Worm (Caenorhabditis elegans): ENCODE results near the gene T28C6.11.

T28C6.11 gene

ce11 chrIV:8845922-8846321 lies 5.9 kb upstream of the T28C6.11 start:
- TF ChIP-seq nhr-11 (tag; optimal IDR thresholded peaks at IDR 0.05) = no peak
- TF ChIP-seq elt-2 (tag; optimal IDR thresholded peaks at IDR 0.05) = peak; percentile 81
- TF ChIP-seq zag-1 (tag; optimal IDR thresholded peaks at IDR 0.05) = no peak
- no peak for TF ChIP-seq R02D3.7 (tag; optimal IDR thresholded peaks at IDR 0.05)
- no peak for TF ChIP-seq nhr-28 (tag; optimal IDR thresholded peaks at IDR 0.05)
- no peak for TF ChIP-seq nhr-77 (tag; optimal IDR thresholded peaks at IDR 0.05)
- no peak for TF ChIP-seq fos-1 (tag; optimal IDR thresholded peaks at IDR 0.05)
- TF ChIP-seq elt-3 (tag; optimal IDR thresholded peaks at IDR 0.05) = no peak
- no peak for TF ChIP-seq ceh-16 (tag; optimal IDR thresholded peaks at IDR 0.05)
- no peak for TF ChIP-seq ztf-4 (tag; optimal IDR thresholded peaks at IDR 0.05)
- TF ChIP-seq lin-15B (tag; optimal IDR thresholded peaks at IDR 0.05) = no peak
- TF ChIP-seq mdl-1 (tag; optimal IDR thresholded peaks at IDR 0.05) = no peak
- peak; percentile 23 for TF ChIP-seq pha-4 (tag; optimal IDR thresholded peaks at IDR 0.05)
- TF ChIP-seq sea-2 (GFP tag; optimal IDR thresholded peaks at IDR 0.05) = no peak
- no peak for TF ChIP-seq nhr-25 (tag; optimal IDR thresholded peaks at IDR 0.05)
- TF ChIP-seq lsy-12 (tag; optimal IDR thresholded peaks at IDR 0.05) = no peak
- no peak for TF ChIP-seq nhr-67 (tag; optimal IDR thresholded peaks at IDR 0.05)
- TF ChIP-seq nhr-12 (tag; optimal IDR thresholded peaks at IDR 0.05) = no peak
- no peak for TF ChIP-seq ZK546.5 (tag; optimal IDR thresholded peaks at IDR 0.05)
- peak; percentile 55 for TF ChIP-seq pqm-1 (tag; optimal IDR thresholded peaks at IDR 0.05)
- TF ChIP-seq jun-1 (tag; optimal IDR thresholded peaks at IDR 0.05) = peak; percentile 4
- no peak for TF ChIP-seq elt-1 (tag; optimal IDR thresholded peaks at IDR 0.05)

- TF ChIP-seq unc-39 (tag; optimal IDR thresholded peaks at IDR 0.05) = no peak
- no peak for TF ChIP-seq nhr-67 (tag; optimal IDR thresholded peaks at IDR 0.05)
- TF ChIP-seq lsy-12 (tag; optimal IDR thresholded peaks at IDR 0.05) = no peak
- no peak for TF ChIP-seq pha-4 (tag; optimal IDR thresholded peaks at IDR 0.05)
- no peak for TF ChIP-seq pqm-1 (tag; optimal IDR thresholded peaks at IDR 0.05)
- TF ChIP-seq ceh-9 (tag; optimal IDR thresholded peaks at IDR 0.05) = no peak
- no peak for TF ChIP-seq nfya-1 (tag; optimal IDR thresholded peaks at IDR 0.05; ENCODE audit: insufficient read depth)
- TF ChIP-seq ceh-16 (tag; optimal IDR thresholded peaks at IDR 0.05) = no peak
Observed at ce11 chrIV:8844457-8844856, 4.4 kb upstream of the T28C6.11 start, which contains the start of gene T11B7.2. Gene T11B7.2 (minus strand): TSS chrIV:8844557.

- no peak for TF ChIP-seq egl-27 (tag; optimal IDR thresholded peaks at IDR 0.05)
- TF ChIP-seq elt-2 (tag; optimal IDR thresholded peaks at IDR 0.05) = peak; percentile 45
- no peak for TF ChIP-seq nhr-77 (tag; optimal IDR thresholded peaks at IDR 0.05)
- peak; percentile 7 for TF ChIP-seq R02D3.7 (tag; optimal IDR thresholded peaks at IDR 0.05)
- peak; percentile 21 for TF ChIP-seq nhr-23 (tag; optimal IDR thresholded peaks at IDR 0.05)
- TF ChIP-seq lin-15B (tag; optimal IDR thresholded peaks at IDR 0.05) = peak; percentile 1
- TF ChIP-seq pha-4 (tag; optimal IDR thresholded peaks at IDR 0.05) = peak; percentile 89
- peak; percentile 66 for TF ChIP-seq nhr-25 (tag; optimal IDR thresholded peaks at IDR 0.05)
- peak; percentile 38 for TF ChIP-seq ceh-28 (tag; optimal IDR thresholded peaks at IDR 0.05)
- TF ChIP-seq pqm-1 (tag; optimal IDR thresholded peaks at IDR 0.05) = peak; percentile 88
Observed at ce11 chrIV:8830591-8830990, 9.5 kb downstream of the T28C6.11 start, which contains the start of gene T28C6.8. Gene T28C6.8 (minus strand): TSS chrIV:8830727.

DNA sequence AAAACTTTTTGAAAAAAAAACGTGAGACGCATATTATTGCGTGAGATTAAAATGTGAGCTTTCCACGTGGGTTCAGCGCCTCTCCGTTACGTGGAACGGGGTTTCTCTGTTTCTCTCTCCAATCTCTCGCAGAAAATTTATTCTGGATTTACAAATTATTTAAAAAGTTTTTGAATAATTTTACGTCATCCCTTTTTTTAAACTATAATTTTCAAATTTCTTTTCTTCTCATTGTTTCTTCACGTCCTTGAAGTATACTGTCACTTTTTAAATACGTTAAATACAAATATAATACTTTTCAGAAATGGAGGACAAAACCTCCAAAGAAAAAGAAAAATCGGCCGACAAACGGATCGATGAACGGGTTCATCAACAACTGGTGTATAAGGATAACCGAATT lies 12.6 kb downstream of the T28C6.11 start, which contains the start of gene T28C6.7:
Gene T28C6.7, plus strand, starts transcription at position 301 of the 400 bp plus-strand sequence.
- no peak for TF ChIP-seq fkh-2 (tag; optimal IDR thresholded peaks at IDR 0.05)
- TF ChIP-seq snpc-4 (tag; optimal IDR thresholded peaks at IDR 0.05) = no peak
- TF ChIP-seq skn-1 (tag; optimal IDR thresholded peaks at IDR 0.05) = no peak
- TF ChIP-seq elt-3 (tag; optimal IDR thresholded peaks at IDR 0.05) = no peak
- no peak for TF ChIP-seq fkh-10 (GFP tag; optimal IDR thresholded peaks at IDR 0.05)
- no peak for TF ChIP-seq ceh-28 (tag; optimal IDR thresholded peaks at IDR 0.05)
- no peak for TF ChIP-seq nhr-25 (tag; optimal IDR thresholded peaks at IDR 0.05)
- no peak for TF ChIP-seq sea-2 (GFP tag; optimal IDR thresholded peaks at IDR 0.05)
- no peak for TF ChIP-seq elt-2 (tag; optimal IDR thresholded peaks at IDR 0.05)

- TF ChIP-seq ceh-28 (tag; optimal IDR thresholded peaks at IDR 0.05) (peak; percentile 22), nhr-25 (tag; optimal IDR thresholded peaks at IDR 0.05) (peak; percentile 3), nfya-1 (tag; optimal IDR thresholded peaks at IDR 0.05; ENCODE audit: insufficient read depth) (peak; percentile 37), lin-15B (tag; optimal IDR thresholded peaks at IDR 0.05) (peak; percentile 19), jun-1 (tag; optimal IDR thresholded peaks at IDR 0.05) (peak; percentile 7), lin-39 (tag; optimal IDR thresholded peaks at IDR 0.05) (no peak), pqm-1 (tag; optimal IDR thresholded peaks at IDR 0.05) (no peak), hmg-11 (tag; optimal IDR thresholded peaks at IDR 0.05) (peak; percentile 65), nhr-76 (tag; optimal IDR thresholded peaks at IDR 0.05) (no peak), snpc-4 (tag; optimal IDR thresholded peaks at IDR 0.05) (no peak), skn-1 (tag; optimal IDR thresholded peaks at IDR 0.05) (no peak), nhr-77 (tag; optimal IDR thresholded peaks at IDR 0.05) (no peak), fos-1 (tag; optimal IDR thresholded peaks at IDR 0.05) (no peak), pha-4 (tag; optimal IDR thresholded peaks at IDR 0.05) (peak; percentile 9)
Observed at ce11 chrIV:8826606-8827000, 13.5 kb downstream of the T28C6.11 start.

All from whole organism, L3 larva.